Worm (Caenorhabditis elegans) whole organism, L3 larva: ENCODE data around the gene srw-57.

Source experiments
- ama-1 ChIP-seq: fragments of 150-350 bp; optimal IDR thresholded peaks from 2 replicates; lab custom pipeline; 2018
- elt-2 ChIP-seq: sonication (generic microtip); optimal IDR thresholded peaks from 2 replicates; lab custom pipeline; 2016; ENCODE audit warnings: missing genetic modification reagents, mild to moderate bottlenecking, missing genetic modification characterization, missing compliant biosample characterization
- fos-1 ChIP-seq: fragments of 150-350 bp; optimal IDR thresholded peaks from 2 replicates; lab custom pipeline; 2014; ENCODE audit warnings: missing biosample characterization, missing genetic modification characterization
- nhr-25 ChIP-seq: sonication (generic microtip); optimal IDR thresholded peaks from 2 replicates; lab custom pipeline; 2017; ENCODE audit warnings: missing biosample characterization, missing genetic modification characterization
- sea-2 ChIP-seq: fragments of 150-350 bp; sonication (generic microtip); optimal IDR thresholded peaks from 4 replicates; lab custom pipeline; 2014; ENCODE audit warnings: missing biosample characterization, missing genetic modification reagents, missing genetic modification characterization
- unc-39 ChIP-seq: sonication (generic microtip); optimal IDR thresholded peaks from 4 replicates; lab custom pipeline; 2017; ENCODE audit warnings: missing biosample characterization, missing genetic modification characterization

ce11 chrV:15969653-15970052 is 14.8 kb upstream of the srw-57 start, which contains the start of gene F36G9.7:
- TF ChIP-seq elt-2 (tag; lab: Kevin White, UChicago) (no peak), fos-1 (tag; lab: Kevin White, UChicago) (no peak), ama-1 (lab: Kevin White, UChicago) (no peak), unc-39 (tag; lab: Kevin White, UChicago) (no peak), sea-2 (GFP tag; lab: Kevin White, UChicago) (no peak), nhr-25 (tag; lab: Kevin White, UChicago) (no peak)
